Fruit fly (Drosophila melanogaster) whole organism, wandering third instar larva: ENCODE measurements around the gene inaE.

Experiments
- CG32264 ChIP-seq: fragments of 200-800 bp; sonication (Bioruptor generic); optimal IDR thresholded peaks from 2 replicates; lab custom pipeline; 2016; ENCODE audit warnings: missing biosample characterization, missing genetic modification characterization
- Dif ChIP-seq: fragments of 200-275, 200-300 bp; sonication (Bioruptor generic); optimal IDR thresholded peaks from 2 replicates; lab custom pipeline; 2018; ENCODE audit warnings: missing biosample characterization, missing genetic modification characterization; ENCODE audit not compliant: partially characterized antibody
- Myc ChIP-seq: fragments of >200 bp; optimal IDR thresholded peaks from 2 replicates; lab custom pipeline; 2017
- OdsH ChIP-seq: fragments of 200-800 bp; sonication (Bioruptor generic); optimal IDR thresholded peaks from 2 replicates; lab custom pipeline; 2016; ENCODE audit warnings: missing biosample characterization, mild to moderate bottlenecking, missing genetic modification characterization
- dmrt93B ChIP-seq: fragments of 200-800 bp; sonication (Bioruptor generic); optimal IDR thresholded peaks from 2 replicates; lab custom pipeline; 2018; ENCODE audit warnings: missing biosample characterization, mild to moderate bottlenecking, missing genetic modification characterization
- fru ChIP-seq: fragments of 200-800 bp; sonication (Bioruptor generic); optimal IDR thresholded peaks from 3 replicates; lab custom pipeline; 2016; ENCODE audit warnings: missing biosample characterization, mild to moderate bottlenecking, missing genetic modification characterization
- h ChIP-seq: fragments of 200-800 bp; sonication (Bioruptor generic); optimal IDR thresholded peaks from 3 replicates; lab custom pipeline; 2016; ENCODE audit warnings: missing biosample characterization, mild to moderate bottlenecking, missing genetic modification characterization
- jim ChIP-seq: fragments of 175-275, 200-325 bp; sonication (Bioruptor generic); optimal IDR thresholded peaks from 2 replicates; lab custom pipeline; 2016; ENCODE audit warnings: missing biosample characterization, mild to moderate bottlenecking, missing genetic modification characterization
- pan ChIP-seq: fragments of >200 bp; optimal IDR thresholded peaks from 2 replicates; lab custom pipeline; 2017
- rgr ChIP-seq: fragments of 200-800 bp; sonication (Bioruptor generic); optimal IDR thresholded peaks from 3 replicates; lab custom pipeline; 2016; ENCODE audit warnings: missing biosample characterization, mild to moderate bottlenecking, missing genetic modification characterization
- usp ChIP-seq: fragments of >200 bp; optimal IDR thresholded peaks from 2 replicates; lab custom pipeline; 2017; ENCODE audit warnings: missing biosample characterization, missing genetic modification characterization

DNA sequence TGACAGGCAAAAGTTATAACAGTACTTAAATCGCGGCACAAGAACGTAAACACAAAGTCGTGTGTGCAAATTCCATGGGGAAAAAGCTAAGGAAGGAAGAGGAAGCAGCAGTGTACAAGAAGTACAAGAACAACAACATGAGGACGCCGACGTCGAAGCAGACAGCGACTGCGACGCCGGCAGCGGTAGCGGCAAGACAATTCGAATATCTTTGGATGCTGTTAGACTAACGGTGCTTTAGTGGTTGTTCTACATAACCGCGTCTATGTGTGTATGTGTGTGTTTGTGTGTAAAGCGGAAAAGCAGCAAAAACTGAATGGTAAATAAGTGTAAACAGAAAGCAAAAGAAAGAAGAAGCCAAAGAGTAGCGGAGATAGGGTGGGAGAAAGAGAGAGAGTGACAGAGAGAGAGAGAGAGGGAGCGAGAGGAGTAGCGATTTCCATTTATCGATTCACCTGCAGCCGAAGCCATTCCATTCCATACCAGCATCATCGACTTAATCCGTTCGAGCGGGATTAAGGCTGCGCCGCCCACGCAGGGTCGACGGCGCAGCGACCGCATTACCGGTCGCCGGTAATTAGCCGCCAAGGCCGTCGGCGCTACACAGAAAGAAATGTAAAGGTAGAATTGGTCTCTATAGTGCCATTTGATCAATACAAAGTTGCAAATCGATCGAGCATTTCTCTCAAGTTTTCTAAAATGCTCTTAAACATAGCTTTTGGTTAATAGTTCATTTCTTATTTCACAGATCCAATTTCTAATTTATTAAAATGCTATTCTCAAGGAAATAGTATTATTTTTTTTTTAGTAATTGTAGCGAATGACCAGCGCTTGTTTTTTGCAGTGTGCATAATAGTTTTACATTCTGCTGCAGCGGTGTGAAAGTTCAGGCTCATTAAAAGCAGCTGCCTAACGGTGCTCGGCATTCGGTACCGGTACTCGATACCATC, 719 bp downstream of the inaE start:
- peak; percentile 36 for TF ChIP-seq fru (GFP tag; lab: Kevin White, UChicago)
- no peak for TF ChIP-seq Myc (lab: Kevin White, UChicago)
- TF ChIP-seq h, result peak; percentile 14
- TF ChIP-seq CG32264 (GFP tag; lab: Kevin White, UChicago), result no peak
- TF ChIP-seq OdsH (GFP tag; lab: Kevin White, UChicago), result no peak
- TF ChIP-seq rgr (GFP tag; lab: Kevin White, UChicago), result no peak
- TF ChIP-seq usp (GFP tag; lab: Kevin White, UChicago), result no peak
- no peak for TF ChIP-seq pan (lab: Kevin White, UChicago)
- TF ChIP-seq Dif (GFP tag; lab: Kevin White, UChicago), result no peak
- TF ChIP-seq dmrt93B (GFP tag; lab: Kevin White, UChicago), result no peak
- no peak for TF ChIP-seq jim
